Worm (Caenorhabditis elegans): Measurements from ENCODE around the gene C04E12.5.

ce11 chrV:3315308-3315707 lies 43.1 kb upstream of the C04E12.5 start, which contains the start of gene arrd-19:
- TF ChIP-seq madf-10 (tag; optimal IDR thresholded peaks at IDR 0.05) (no peak), tbx-9 (tag; optimal IDR thresholded peaks at IDR 0.05; ENCODE audit: borderline replicate concordance) (no peak), B0035.1 (tag; optimal IDR thresholded peaks at IDR 0.05) (no peak), die-1 (tag; optimal IDR thresholded peaks at IDR 0.05) (no peak), C06A6.2 (GFP tag; conservative IDR thresholded peaks at IDR 0.05) (no peak), unc-130 (GFP tag; optimal IDR thresholded peaks at IDR 0.05) (no peak), him-1 (tag; optimal IDR thresholded peaks at IDR 0.05) (no peak), ceh-79 (tag; optimal IDR thresholded peaks at IDR 0.05) (no peak), ekl-4 (GFP tag; IDR thresholded peaks at IDR 0.05) (peak; percentile 43; the same call in 1 of the 2 replicates), ama-1 (optimal IDR thresholded peaks at IDR 0.05) (no peak), ama-1 (GFP tag; optimal IDR thresholded peaks at IDR 0.05) (no peak), ztf-22 (GFP tag; optimal IDR thresholded peaks at IDR 0.05) (no peak), lsy-27 (tag; optimal IDR thresholded peaks at IDR 0.05; ENCODE audit: borderline replicate concordance, insufficient read depth) (no peak), unc-62 (GFP tag; optimal IDR thresholded peaks at IDR 0.05) (no peak)

Measured in whole organism, young adult.